Worm (Caenorhabditis elegans) whole organism, L1 larva: ENCODE data around the gene sra-26.
A peak's percentile ranks its signal among the peaks of the same experiment; 100 is the strongest.

Experiments used
- egl-27 ChIP-seq, 2 experiments: fragments of 150-350 bp in 1 of 2; sonication (generic microtip); optimal IDR thresholded peaks; 3 replicates each; lab custom pipeline; 2017 to 2018; ENCODE audit warnings: missing biosample characterization in 2 of 2, missing genetic modification characterization in 2 of 2, missing genetic modification reagents in 2 of 2
- elt-3 ChIP-seq, 6 experiments: fragments of 150-350 bp in 1 of 6; sonication (generic microtip); optimal IDR thresholded peaks; 2 replicates each; lab custom pipeline; 2017 to 2018; ENCODE audit warnings: missing biosample characterization in 6 of 6, missing genetic modification characterization in 6 of 6, inconsistent platforms in 1 of 6
- lin-13 ChIP-seq: fragments of 150-350 bp; optimal IDR thresholded peaks from 2 replicates; lab custom pipeline; 2014; ENCODE audit warnings: missing biosample characterization, missing genetic modification reagents, missing genetic modification characterization
- lsy-2 ChIP-seq, 2 experiments: fragments of 150-350 bp; optimal IDR thresholded peaks; 2 replicates each; lab custom pipeline; 2014; ENCODE audit warnings: missing biosample characterization in 2 of 2, missing genetic modification characterization in 2 of 2
- nhr-237 ChIP-seq: fragments of 150-350 bp; optimal IDR thresholded peaks from 2 replicates; lab custom pipeline; 2014; ENCODE audit warnings: missing biosample characterization, missing genetic modification characterization
- nhr-77 ChIP-seq: fragments of 150-350 bp; optimal IDR thresholded peaks from 2 replicates; lab custom pipeline; 2014; ENCODE audit warnings: missing biosample characterization, missing genetic modification characterization
- rnt-1 ChIP-seq: sonication (generic microtip); optimal IDR thresholded peaks from 2 replicates; lab custom pipeline; 2016; ENCODE audit warnings: mild to moderate bottlenecking, missing genetic modification characterization, moderate library complexity, missing compliant biosample characterization
- skn-1 ChIP-seq: fragments of 150-350 bp; optimal IDR thresholded peaks from 2 replicates; lab custom pipeline; 2014; ENCODE audit warnings: missing biosample characterization, missing genetic modification characterization
- sox-4 ChIP-seq: sonication (generic microtip); optimal IDR thresholded peaks from 2 replicates; lab custom pipeline; 2016; ENCODE audit warnings: missing genetic modification characterization, missing compliant biosample characterization
- unc-62 ChIP-seq: fragments of 150-350 bp; optimal IDR thresholded peaks from 2 replicates; lab custom pipeline; 2014; ENCODE audit warnings: missing biosample characterization, missing genetic modification reagents, missing genetic modification characterization

DNA sequence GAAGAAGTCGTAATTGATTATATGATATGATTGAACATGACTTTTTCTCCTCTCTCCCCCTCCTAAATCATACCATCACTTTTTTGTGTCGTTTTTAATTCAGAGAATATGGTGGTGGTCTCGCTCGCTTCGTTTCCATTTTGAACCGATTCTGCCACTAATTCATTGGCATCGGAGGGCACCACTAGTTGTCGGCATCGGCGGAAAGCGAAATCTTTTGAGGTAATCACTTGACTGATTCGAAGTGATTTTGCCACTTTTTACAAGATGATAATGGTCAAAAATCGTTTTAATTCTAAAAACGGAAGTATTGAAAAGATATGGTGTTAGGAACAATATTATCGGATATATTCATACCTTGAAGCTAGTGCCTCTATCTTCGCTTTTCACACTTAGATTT lies 34.8 kb downstream of the sra-26 start, which contains the start of gene klf-3:
- TF ChIP-seq egl-27 (tag; optimal IDR thresholded peaks at IDR 0.05; lab: Kevin White, UChicago) (no peak), rnt-1 (no peak), nhr-77 (tag; lab: Kevin White, UChicago) (no peak), sox-4 (no peak), skn-1 (no peak), lin-13 (GFP tag; lab: Kevin White, UChicago) (no peak), lsy-2 (tag; optimal IDR thresholded peaks at IDR 0.05; lab: Kevin White, UChicago) (no peak), unc-62 (GFP tag; lab: Kevin White, UChicago) (no peak), nhr-237 (no peak), elt-3 (tag; optimal IDR thresholded peaks at IDR 0.05; lab: Kevin White, UChicago) (peak in 1 of 6 experiments; percentile 17)
